Fruit fly (Drosophila melanogaster) whole organism, prepupa: ENCODE measurements around the gene CG8300.

ENCODE experiments used
- Blimp-1 ChIP-seq: fragments of 200-800 bp; sonication (Bioruptor generic); optimal IDR thresholded peaks from 3 replicates; lab custom pipeline; 2017; ENCODE audit warnings: missing biosample characterization, missing genetic modification characterization, mild to moderate bottlenecking, moderate library complexity, missing genetic modification reagents
- CG31627 ChIP-seq: fragments of 200-800 bp; sonication (Bioruptor generic); optimal IDR thresholded peaks from 3 replicates; lab custom pipeline; 2016; ENCODE audit warnings: missing biosample characterization, missing genetic modification characterization
- Ets96B ChIP-seq: fragments of 200-800 bp; optimal IDR thresholded peaks from 2 replicates; lab custom pipeline; 2019; ENCODE audit warnings: missing biosample characterization, mild to moderate bottlenecking, missing genetic modification characterization, moderate library complexity
- Hr38 ChIP-seq: sonication (Bioruptor generic); optimal IDR thresholded peaks from 2 replicates; lab custom pipeline; 2016; ENCODE audit warnings: missing biosample characterization, missing genetic modification characterization

DNA sequence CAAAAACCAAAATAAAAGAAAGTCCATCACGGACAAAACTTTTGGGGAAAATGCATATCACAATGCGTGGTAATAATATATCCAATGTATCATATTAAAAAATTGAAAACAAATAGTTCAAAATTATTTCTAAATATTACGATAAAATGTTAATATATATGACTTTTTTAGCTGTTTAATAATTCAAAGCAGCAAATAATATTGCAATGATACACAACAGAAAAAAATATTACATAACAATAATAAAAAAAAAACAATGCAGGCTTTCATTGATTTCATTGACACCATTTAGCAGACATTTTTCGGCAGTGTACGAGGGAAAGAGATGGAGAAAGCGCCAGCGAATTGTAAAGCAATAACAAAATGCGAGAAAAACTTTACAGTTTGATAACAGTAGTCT is 9.8 kb upstream of the CG8300 start:
- TF ChIP-seq Hr38 (GFP tag; lab: Kevin White, UChicago) (no peak), CG31627 (no peak), Blimp-1 (GFP tag; lab: Kevin White, UChicago) (no peak), Ets96B (tag; lab: Kevin White, UChicago) (no peak)
